Fruit fly (Drosophila melanogaster): ENCODE results near the gene CG7194.

- TF ChIP-seq Clk (GFP tag; optimal IDR thresholded peaks at IDR 0.05) (no peak), kay (GFP tag; ENCODE audit: borderline replicate concordance) (no peak), CG5204 (GFP tag; optimal IDR thresholded peaks at IDR 0.05) (no peak), toe (GFP tag; optimal IDR thresholded peaks at IDR 0.05) (no peak), cnc (optimal IDR thresholded peaks at IDR 0.05) (no peak), bab1 (GFP tag; optimal IDR thresholded peaks at IDR 0.05) (no peak), CG11617 (GFP tag; optimal IDR thresholded peaks at IDR 0.05) (no peak), CG7101 (tag; optimal IDR thresholded peaks at IDR 0.05) (no peak), tj (GFP tag; optimal IDR thresholded peaks at IDR 0.05) (no peak), CG33017 (tag; optimal IDR thresholded peaks at IDR 0.05) (no peak)
These were observed 15.5 kb downstream of the CG7194 start for dm6 chr3L:8288396-8288795.
